Worm (Caenorhabditis elegans) whole organism, young adult: ENCODE data around the gene sri-4.

Source experiments
- Y53G8AR.9 ChIP-seq: fragments of 200-800 bp; sonication (Bioruptor generic); conservative IDR thresholded peaks from 2 replicates; pipeline ENCODE4 v1.3.6; 2022; ENCODE audit warnings: missing genetic modification reagents, missing genetic modification characterization, missing compliant biosample characterization
- ama-1 ChIP-seq, 3 experiments: fragments of 150-350 bp in 1 of 3; sonication (generic microtip) in 2 of 3; optimal IDR thresholded peaks; 2 replicates each; lab custom pipeline; 2014 to 2018; ENCODE audit warnings: missing biosample characterization in 2 of 3, missing genetic modification characterization in 2 of 3, missing genetic modification reagents in 2 of 3
- fkh-3 ChIP-seq: sonication (generic microtip); optimal IDR thresholded peaks from 2 replicates; lab custom pipeline; 2016; ENCODE audit warnings: mild to moderate bottlenecking, missing genetic modification characterization, missing compliant biosample characterization
- hsf-1 ChIP-seq: fragments of 200-800 bp; sonication (Bioruptor generic); IDR thresholded peaks from 2 replicates; pipeline ENCODE4 v1.3.6; 2022; ENCODE audit warnings: missing genetic modification reagents, missing genetic modification characterization, missing compliant biosample characterization
- lin-35 ChIP-seq, 3 experiments: fragments of 150-350 bp in 2 of 3; sonication (generic microtip) in 1 of 3; optimal IDR thresholded peaks; 2 replicates each; lab custom pipeline; 2014 to 2018; ENCODE audit warnings: missing biosample characterization in 3 of 3, missing genetic modification characterization in 3 of 3, missing genetic modification reagents in 3 of 3
- mel-28 ChIP-seq: sonication (generic microtip); optimal IDR thresholded peaks from 2 replicates; lab custom pipeline; 2016; ENCODE audit warnings: borderline replicate concordance, mild to moderate bottlenecking, missing genetic modification characterization, missing compliant biosample characterization
- nfya-2 ChIP-seq: fragments of 200-800 bp; sonication (Bioruptor generic); IDR thresholded peaks from 2 replicates; pipeline ENCODE4 v1.3.6; 2022; ENCODE audit warnings: missing genetic modification reagents, missing genetic modification characterization, missing compliant biosample characterization
- snpc-1.3 ChIP-seq: sonication (generic microtip); optimal IDR thresholded peaks from 2 replicates; lab custom pipeline; 2017; ENCODE audit warnings: missing genetic modification characterization, mild to moderate bottlenecking, missing compliant biosample characterization, antibody characterized with exemption, moderate library complexity, missing genotype, missing genetic modification reagents; ENCODE audit not compliant: insufficient read depth
- tlf-1 ChIP-seq: fragments of 200-800 bp; sonication (Bioruptor generic); optimal IDR thresholded peaks from 2 replicates; lab custom pipeline; 2018; ENCODE audit warnings: mild to moderate bottlenecking, missing genetic modification characterization, missing compliant biosample characterization
- unc-62 ChIP-seq: fragments of 150-350 bp; optimal IDR thresholded peaks from 2 replicates; lab custom pipeline; 2014; ENCODE audit warnings: missing biosample characterization, missing genetic modification reagents, missing genetic modification characterization

DNA sequence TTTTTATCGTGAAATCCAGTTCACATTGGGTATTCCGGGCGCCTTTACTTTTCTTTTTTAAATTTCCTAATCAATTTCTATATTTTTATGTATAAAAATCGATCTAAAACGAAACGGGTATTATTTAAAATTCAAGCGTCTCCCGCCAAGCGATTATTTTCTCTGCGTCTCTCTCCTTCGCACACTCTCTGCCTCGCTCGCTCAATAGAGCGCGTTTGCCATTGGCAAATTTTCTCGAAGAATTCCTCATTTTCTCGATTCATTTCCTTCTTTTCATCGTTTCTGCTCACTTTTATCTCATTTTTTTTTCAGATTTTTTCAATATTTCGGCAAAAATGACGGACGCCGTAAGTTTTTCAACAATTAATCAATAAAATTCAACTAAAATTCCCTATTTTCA lies 25.1 kb downstream of the sri-4 start, which contains the start of gene sti-1:
- TF ChIP-seq Y53G8AR.9 (GFP tag; lab: Robert Waterston, UW), result no peak
- TF ChIP-seq ama-1 (optimal IDR thresholded peaks at IDR 0.05; lab: Kevin White, UChicago), result no peak
- no peak for TF ChIP-seq ama-1 (GFP tag; optimal IDR thresholded peaks at IDR 0.05; lab: Kevin White, UChicago)
- no peak for TF ChIP-seq fkh-3 (tag; lab: Kevin White, UChicago)
- peak; percentile 56 for TF ChIP-seq tlf-1 (GFP tag; lab: Kevin White, UChicago)
- peak; percentile 36 for TF ChIP-seq snpc-1.3 (tag; lab: Kevin White, UChicago)
- TF ChIP-seq hsf-1 (GFP tag; lab: Robert Waterston, UW), result peak; percentile 98
- TF ChIP-seq unc-62, result no peak
- no peak for TF ChIP-seq nfya-2
- TF ChIP-seq lin-35 (GFP tag; optimal IDR thresholded peaks at IDR 0.05; lab: Kevin White, UChicago), result peak; percentile 39 to 85 (median 72)
- TF ChIP-seq mel-28, result no peak
